Fruit fly (Drosophila melanogaster) whole organism: ENCODE data around the gene Drsl2.

Experiments
- CG8478 ChIP-seq: fragments of >200 bp; optimal IDR thresholded peaks from 2 replicates; lab custom pipeline; 2018; ENCODE audit warnings: inconsistent platforms
- Dll ChIP-seq: fragments of >200 bp; optimal IDR thresholded peaks from 2 replicates; lab custom pipeline; 2017
- EcR ChIP-seq, 2 experiments: fragments of >200 bp; optimal IDR thresholded peaks; 2 replicates each; lab custom pipeline; 2017; ENCODE audit warnings: missing biosample characterization in 2 of 2, missing genetic modification characterization in 2 of 2, missing genetic modification reagents in 2 of 2
- pan ChIP-seq: fragments of >200 bp; optimal IDR thresholded peaks from 2 replicates; lab custom pipeline; 2017
- psq ChIP-seq: fragments of >200 bp; optimal IDR thresholded peaks from 2 replicates; lab custom pipeline; 2017
- usp ChIP-seq: fragments of >200 bp; optimal IDR thresholded peaks from 2 replicates; lab custom pipeline; 2017; ENCODE audit warnings: missing biosample characterization, missing genetic modification characterization, mixed read lengths

DNA sequence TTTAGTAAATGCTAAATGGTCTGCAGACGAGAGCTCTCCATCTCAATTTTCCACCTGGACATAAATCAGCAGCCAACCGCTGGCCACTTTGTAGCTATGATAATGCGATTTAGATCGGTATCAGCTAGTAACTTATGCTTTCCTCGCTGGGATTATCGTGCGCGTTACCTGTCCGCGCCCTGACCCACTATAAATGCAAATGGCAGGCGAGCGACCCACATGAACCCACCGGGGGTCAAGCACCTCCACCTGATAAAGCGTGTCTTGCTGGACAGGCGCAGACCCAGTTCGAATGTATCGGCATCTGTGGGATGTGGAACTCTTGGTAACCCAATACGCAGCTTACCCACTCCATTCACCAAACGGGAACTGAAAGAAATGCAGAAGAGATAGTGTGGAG, 39.1 kb downstream of the Drsl2 start:
- TF ChIP-seq psq (lab: Kevin White, UChicago): no peak
- TF ChIP-seq pan (lab: Kevin White, UChicago): no peak
- TF ChIP-seq CG8478 (lab: Kevin White, UChicago): no peak
- no peak for TF ChIP-seq usp (GFP tag; lab: Kevin White, UChicago)
- TF ChIP-seq Dll (lab: Kevin White, UChicago): no peak
- no peak for TF ChIP-seq EcR (GFP tag; optimal IDR thresholded peaks at IDR 0.05; lab: Kevin White, UChicago)
